Fruit fly (Drosophila melanogaster): ENCODE results near the gene Prp40.

- TF ChIP-seq ey (GFP tag; optimal IDR thresholded peaks at IDR 0.05) (no peak), lola (GFP tag; optimal IDR thresholded peaks at IDR 0.05) (no peak), Abd-B (GFP tag; optimal IDR thresholded peaks at IDR 0.05) (no peak), OdsH (GFP tag; optimal IDR thresholded peaks at IDR 0.05) (no peak), jim (GFP tag; optimal IDR thresholded peaks at IDR 0.05) (no peak)
Observed at dm6 chr2L:3006194-3006593, 16.8 kb upstream of the Prp40 start.
